Fruit fly (Drosophila melanogaster) S2 (cell line): Measurements from ENCODE around the gene CG13465.

Experiments used
- CG8478 ChIP-seq: fragments of >200 bp; optimal IDR thresholded peaks from 2 replicates; lab custom pipeline; 2018
- CTCF ChIP-seq, 2 experiments: fragments of >200 bp; optimal IDR thresholded peaks; 2 replicates each; lab custom pipeline; 2018

dm6 chr3L:14980038-14980437 lies 35.9 kb upstream of the CG13465 start:
- TF ChIP-seq CG8478 (lab: Kevin White, UChicago) (no peak), CTCF (optimal IDR thresholded peaks at IDR 0.05; lab: Kevin White, UChicago) (no peak)
